Worm (Caenorhabditis elegans): ENCODE results near the gene F54F11.1.

ce11 chrII:13492948-13493347, 10.8 kb upstream of the F54F11.1 start, which contains the start of gene F45H10.2:
- TF ChIP-seq mep-1 (tag; optimal IDR thresholded peaks at IDR 0.05) (no peak), ces-1 (GFP tag; optimal IDR thresholded peaks at IDR 0.05) (no peak), nhr-28 (tag; optimal IDR thresholded peaks at IDR 0.05) (no peak), xbp-1 (tag; optimal IDR thresholded peaks at IDR 0.05) (no peak), dpl-1 (GFP tag; optimal IDR thresholded peaks at IDR 0.05) (no peak), elt-3 (tag; optimal IDR thresholded peaks at IDR 0.05) (no peak), skn-1 (tag; optimal IDR thresholded peaks at IDR 0.05) (no peak), mdl-1 (tag; optimal IDR thresholded peaks at IDR 0.05) (no peak)
